Fruit fly (Drosophila melanogaster) whole organism, adult: Measurements from ENCODE around the gene flfl.

Source experiments
- CG11617 ChIP-seq: fragments of 200-800 bp; sonication (Bioruptor generic); optimal IDR thresholded peaks from 2 replicates; lab custom pipeline; 2017; ENCODE audit warnings: mild to moderate bottlenecking, missing biosample characterization, missing genetic modification reagents, missing genetic modification characterization
- CG12768 ChIP-seq: fragments of 200-800 bp; sonication (Bioruptor generic); optimal IDR thresholded peaks from 2 replicates; lab custom pipeline; 2017; ENCODE audit warnings: missing biosample characterization, missing genetic modification characterization, mild to moderate bottlenecking, moderate library complexity, missing genetic modification reagents
- CG14711 ChIP-seq: fragments of 200-800 bp; sonication (Bioruptor generic); optimal IDR thresholded peaks from 2 replicates; lab custom pipeline; 2018; ENCODE audit warnings: missing biosample characterization, mild to moderate bottlenecking, missing genetic modification characterization, moderate library complexity
- CG1620 ChIP-seq: fragments of 200-800 bp; sonication (Bioruptor generic); optimal IDR thresholded peaks from 2 replicates; lab custom pipeline; 2016; ENCODE audit warnings: missing biosample characterization, missing genetic modification characterization
- CG7045 ChIP-seq: fragments of 200-800 bp; sonication (Bioruptor generic); optimal IDR thresholded peaks from 2 replicates; lab custom pipeline; 2017; ENCODE audit warnings: missing biosample characterization, mild to moderate bottlenecking, missing genetic modification characterization
- Hr96 ChIP-seq: fragments of 200-800 bp; sonication (Bioruptor generic); optimal IDR thresholded peaks from 2 replicates; lab custom pipeline; 2016; ENCODE audit warnings: missing biosample characterization, missing genetic modification characterization
- Mnt ChIP-seq: fragments of 200-800 bp; sonication (Bioruptor generic); optimal IDR thresholded peaks from 2 replicates; lab custom pipeline; 2016; ENCODE audit warnings: missing biosample characterization, mild to moderate bottlenecking, missing genetic modification characterization
- bab1 ChIP-seq: fragments of 200-800 bp; sonication (Bioruptor generic); optimal IDR thresholded peaks from 3 replicates; lab custom pipeline; 2019; ENCODE audit warnings: missing biosample characterization, mild to moderate bottlenecking, missing genetic modification characterization, moderate library complexity
- cnc ChIP-seq, 2 experiments: fragments of >200 bp; optimal IDR thresholded peaks; 2 replicates each; lab custom pipeline; 2017
- pad ChIP-seq: fragments of 200-800 bp; sonication (Bioruptor generic); optimal IDR thresholded peaks from 3 replicates; lab custom pipeline; 2017; ENCODE audit warnings: missing biosample characterization, missing genetic modification characterization, mild to moderate bottlenecking, moderate library complexity, missing genetic modification reagents
- tj ChIP-seq: fragments of 200-800 bp; sonication (Bioruptor generic); optimal IDR thresholded peaks from 3 replicates; lab custom pipeline; 2017; ENCODE audit warnings: missing biosample characterization, mild to moderate bottlenecking, missing genetic modification characterization, moderate library complexity

flfl gene

dm6 chr3R:13730005-13730404 is 46.3 kb downstream of the flfl start:
- no peak for TF ChIP-seq cnc (optimal IDR thresholded peaks at IDR 0.05; lab: Kevin White, UChicago)
- peak; percentile 56 for TF ChIP-seq tj

- TF ChIP-seq tj (no peak), CG11617 (GFP tag; lab: Kevin White, UChicago) (no peak), bab1 (GFP tag; lab: Kevin White, UChicago) (no peak), CG1620 (GFP tag; lab: Kevin White, UChicago) (no peak), CG7045 (no peak), CG12768 (GFP tag; lab: Kevin White, UChicago) (no peak), CG14711 (tag; lab: Kevin White, UChicago) (no peak), cnc (optimal IDR thresholded peaks at IDR 0.05; lab: Kevin White, UChicago) (no peak), pad (no peak), Hr96 (GFP tag; lab: Kevin White, UChicago) (no peak), Mnt (GFP tag; lab: Kevin White, UChicago) (no peak)
Measured at dm6 chr3R:13735304-13735898, 51.7 kb downstream of the flfl start.
